Fruit fly (Drosophila melanogaster) whole organism, prepupa: ENCODE measurements around the gene CG7627.
A peak's percentile ranks its signal among the peaks of the same experiment; 100 is the strongest.

ENCODE experiments used
- CG10631 ChIP-seq: fragments of 200-800 bp; sonication (Bioruptor generic); optimal IDR thresholded peaks from 2 replicates; lab custom pipeline; 2016; ENCODE audit warnings: missing biosample characterization, missing genetic modification characterization
- CG11294 ChIP-seq: fragments of 200-800 bp; sonication (Bioruptor generic); IDR thresholded peaks from 2 replicates; pipeline ENCODE4 v1.3.6; 2022; ENCODE audit warnings: missing biosample characterization, missing genetic modification characterization
- CG3032 ChIP-seq: fragments of 200-800 bp; optimal IDR thresholded peaks from 2 replicates; lab custom pipeline; 2019; ENCODE audit warnings: missing biosample characterization, mild to moderate bottlenecking, missing genetic modification characterization, moderate library complexity
- CG31627 ChIP-seq: fragments of 200-800 bp; sonication (Bioruptor generic); optimal IDR thresholded peaks from 3 replicates; lab custom pipeline; 2016; ENCODE audit warnings: missing biosample characterization, missing genetic modification characterization
- CG3919 ChIP-seq: fragments of 200-800 bp; sonication (Bioruptor generic); optimal IDR thresholded peaks from 3 replicates; lab custom pipeline; 2016; ENCODE audit warnings: missing biosample characterization, missing genetic modification characterization
- CG6163 ChIP-seq: fragments of 200-800 bp; sonication (Bioruptor generic); IDR thresholded peaks from 3 replicates; pipeline ENCODE4 v1.3.6; 2022; ENCODE audit warnings: missing biosample characterization, missing genetic modification characterization
- CG8119 ChIP-seq: fragments of 200-800 bp; sonication (Bioruptor generic); IDR thresholded peaks from 3 replicates; pipeline ENCODE4 v1.3.6; 2022; ENCODE audit warnings: missing biosample characterization, missing genetic modification characterization
- CG9139 ChIP-seq: fragments of 200-800 bp; sonication (Bioruptor generic); optimal IDR thresholded peaks from 3 replicates; lab custom pipeline; 2017; ENCODE audit warnings: missing biosample characterization, mild to moderate bottlenecking, missing genetic modification characterization
- Eip78C ChIP-seq: fragments of 200-800 bp; sonication (Bioruptor generic); peaks from one replicate; lab custom pipeline; 2016; ENCODE audit warnings: missing biosample characterization, missing genetic modification characterization
- Eip93F ChIP-seq: fragments of 200-800 bp; sonication (Bioruptor generic); optimal IDR thresholded peaks from 2 replicates; lab custom pipeline; 2016; ENCODE audit warnings: missing biosample characterization, mild to moderate bottlenecking, missing genetic modification characterization
- Ets21C ChIP-seq: fragments of 200-800 bp; sonication (Bioruptor generic); optimal IDR thresholded peaks from 3 replicates; lab custom pipeline; 2016; ENCODE audit warnings: missing biosample characterization, missing genetic modification characterization
- Ets96B ChIP-seq: fragments of 200-800 bp; optimal IDR thresholded peaks from 2 replicates; lab custom pipeline; 2019; ENCODE audit warnings: missing biosample characterization, mild to moderate bottlenecking, missing genetic modification characterization, moderate library complexity
- Hr39 ChIP-seq: fragments of 200-800 bp; sonication (Bioruptor generic); optimal IDR thresholded peaks from 2 replicates; lab custom pipeline; 2016; ENCODE audit warnings: missing biosample characterization, missing genetic modification characterization
- Met ChIP-seq: fragments of 200-800 bp; sonication (Bioruptor generic); optimal IDR thresholded peaks from 3 replicates; lab custom pipeline; 2016; ENCODE audit warnings: missing biosample characterization, missing genetic modification characterization
- OdsH ChIP-seq: fragments of 200-800 bp; sonication (Bioruptor generic); optimal IDR thresholded peaks from 3 replicates; lab custom pipeline; 2016; ENCODE audit warnings: missing biosample characterization, missing genetic modification characterization
- Sox14 ChIP-seq: fragments of 200-800 bp; sonication (Bioruptor generic); optimal IDR thresholded peaks from 3 replicates; lab custom pipeline; 2016; ENCODE audit warnings: missing biosample characterization, missing genetic modification characterization
- achi ChIP-seq: fragments of 200-800 bp; sonication (Bioruptor generic); optimal IDR thresholded peaks from 3 replicates; lab custom pipeline; 2016; ENCODE audit warnings: missing biosample characterization, missing genetic modification characterization
- acj6 ChIP-seq: fragments of 200-800 bp; sonication (Bioruptor generic); optimal IDR thresholded peaks from 3 replicates; lab custom pipeline; 2016; ENCODE audit warnings: missing biosample characterization, missing genetic modification characterization
- dac ChIP-seq: fragments of 200-800 bp; sonication (Bioruptor generic); optimal IDR thresholded peaks from 2 replicates; lab custom pipeline; 2017; ENCODE audit warnings: missing biosample characterization, mild to moderate bottlenecking, missing genetic modification characterization
- esn ChIP-seq: fragments of 200-800 bp; sonication (Bioruptor generic); optimal IDR thresholded peaks from 2 replicates; lab custom pipeline; 2016; ENCODE audit warnings: missing biosample characterization, mild to moderate bottlenecking, missing genetic modification characterization, moderate library complexity
- fd59A ChIP-seq: fragments of 200-800 bp; sonication (Bioruptor generic); optimal IDR thresholded peaks from 2 replicates; lab custom pipeline; 2017; ENCODE audit warnings: missing biosample characterization, mild to moderate bottlenecking, missing genetic modification characterization, missing genetic modification reagents
- fkh ChIP-seq: fragments of 200-800 bp; sonication (Bioruptor generic); optimal IDR thresholded peaks from 3 replicates; lab custom pipeline; 2017; ENCODE audit warnings: missing biosample characterization, mild to moderate bottlenecking, missing genetic modification characterization, moderate library complexity
- salr ChIP-seq, 2 experiments: fragments of 200-800 bp; sonication (Bioruptor generic); optimal IDR thresholded peaks; 3 replicates each; lab custom pipeline; 2016 to 2018; ENCODE audit warnings: missing biosample characterization in 2 of 2, missing genetic modification characterization in 2 of 2, mild to moderate bottlenecking in 1 of 2
- ss ChIP-seq, 2 experiments: fragments of 200-800 bp; sonication (Bioruptor generic); optimal IDR thresholded peaks; 2 replicates in 1 of 2; 3 replicates in 1 of 2; lab custom pipeline; 2017 to 2018; ENCODE audit warnings: mild to moderate bottlenecking in 2 of 2, missing biosample characterization in 2 of 2, missing genetic modification characterization in 2 of 2, moderate library complexity in 1 of 2
- svp ChIP-seq: fragments of 200-800 bp; sonication (Bioruptor generic); peaks from one replicate; lab custom pipeline; 2016; ENCODE audit warnings: missing biosample characterization, missing genetic modification characterization
- topi ChIP-seq: fragments of 200-800 bp; sonication (Bioruptor generic); optimal IDR thresholded peaks from 3 replicates; lab custom pipeline; 2016; ENCODE audit warnings: missing biosample characterization, missing genetic modification characterization
- vri ChIP-seq: fragments of 200-800 bp; sonication (Bioruptor generic); optimal IDR thresholded peaks from 3 replicates; lab custom pipeline; 2016; ENCODE audit warnings: missing biosample characterization, mild to moderate bottlenecking, missing genetic modification characterization

The CG7627 gene

dm6 chr2L:8350560-8351171, 11.6 kb downstream of the CG7627 start:
- peak; percentile 28 for TF ChIP-seq vri (GFP tag; lab: Kevin White, UChicago)
- peak; percentile 74 for TF ChIP-seq fkh (GFP tag; lab: Kevin White, UChicago)
- TF ChIP-seq Ets96B (tag; lab: Kevin White, UChicago), result no peak
- TF ChIP-seq topi (GFP tag; lab: Kevin White, UChicago), result no peak
- no peak for TF ChIP-seq fd59A (GFP tag; lab: Kevin White, UChicago)
- TF ChIP-seq CG9139 (GFP tag; lab: Kevin White, UChicago), result no peak

- TF ChIP-seq Eip78C (GFP tag; lab: Kevin White, UChicago) (peak; percentile 0), acj6 (no peak)
Measured at dm6 chr2L:8346260-8346659, 16.0 kb downstream of the CG7627 start, which contains the start of gene CG7778. CG7778 (plus strand) TSS chr2L:8346620.

- TF ChIP-seq dac (GFP tag; lab: Kevin White, UChicago) (no peak), vri (GFP tag; lab: Kevin White, UChicago) (peak; percentile 70), svp (GFP tag; lab: Kevin White, UChicago) (peak; percentile 84)
- TF ChIP-seq, all 60 proteins: peak for 2
Measured at dm6 chr2L:8344536-8344935, 17.7 kb downstream of the CG7627 start.

- TF ChIP-seq CG3032 (tag; lab: Kevin White, UChicago) (no peak), Hr39 (no peak), Eip93F (GFP tag; lab: Kevin White, UChicago) (no peak), fd59A (GFP tag; lab: Kevin White, UChicago) (no peak), fkh (GFP tag; lab: Kevin White, UChicago) (no peak), CG31627 (GFP tag; lab: Kevin White, UChicago) (no peak)
Measured at dm6 chr2L:8342395-8342794, 19.9 kb downstream of the CG7627 start, which contains the start of gene CG14273. CG14273 (plus strand) TSS chr2L:8342695.

DNA sequence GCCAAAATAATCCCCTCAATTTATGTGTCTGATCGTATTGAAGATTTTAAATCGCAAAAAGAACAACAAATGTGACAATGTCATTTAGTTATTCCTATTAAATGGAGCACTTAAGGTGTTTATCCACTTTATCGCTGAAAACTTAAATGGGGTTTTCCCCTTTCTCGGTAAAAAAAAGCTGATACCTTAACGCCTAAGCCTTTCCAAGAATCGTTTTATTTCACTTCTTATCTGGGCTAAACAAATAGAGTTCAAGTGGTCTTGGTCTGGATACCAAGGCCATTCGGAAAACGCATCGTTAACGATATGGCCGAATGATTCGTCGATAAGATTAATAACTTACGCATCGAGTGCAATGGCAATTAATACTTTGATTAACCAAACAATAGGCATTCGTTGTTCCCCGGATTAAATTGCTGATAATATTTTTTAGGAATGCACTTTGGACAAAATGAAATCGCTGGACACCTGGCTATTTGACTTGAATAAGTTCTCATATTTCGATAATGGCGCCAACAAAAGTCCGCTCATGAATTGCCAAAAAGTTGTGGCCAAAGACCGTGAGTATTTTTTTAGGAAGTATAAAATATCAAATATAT, 22.4 kb downstream of the CG7627 start:
- TF ChIP-seq dac (GFP tag; lab: Kevin White, UChicago), result no peak
- TF ChIP-seq Ets21C (GFP tag; lab: Kevin White, UChicago), result no peak

DNA sequence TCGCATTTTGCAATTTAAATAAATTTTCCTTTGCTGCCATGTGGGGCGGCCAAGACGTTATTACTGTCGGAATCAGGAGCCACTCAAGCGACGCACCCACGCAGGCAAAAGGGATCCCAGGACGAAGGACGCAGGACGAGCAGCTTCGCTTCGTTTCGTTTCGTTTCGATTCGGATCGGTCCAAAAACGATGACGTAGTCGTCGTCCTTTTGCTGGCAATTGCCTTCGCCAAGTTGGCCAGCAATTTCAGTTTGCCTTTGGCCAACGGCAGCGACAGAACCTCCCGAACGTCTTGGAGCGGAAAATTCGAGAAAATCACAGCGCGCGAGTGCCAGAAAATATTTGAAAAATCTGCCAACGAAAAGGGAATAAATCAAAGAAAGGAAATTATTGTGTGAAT, 24.2 kb downstream of the CG7627 start, which contains the start of gene witty:
Gene witty, plus strand, starts transcription at position 249 of the 400 bp plus-strand sequence.
- TF ChIP-seq salr (GFP tag; optimal IDR thresholded peaks at IDR 0.05; lab: Kevin White, UChicago), result no peak
- no peak for TF ChIP-seq esn (GFP tag; lab: Kevin White, UChicago)
- TF ChIP-seq Sox14 (GFP tag; lab: Kevin White, UChicago), result no peak

- TF ChIP-seq OdsH (GFP tag; lab: Kevin White, UChicago), result peak; percentile 15
- TF ChIP-seq CG3919 (GFP tag; lab: Kevin White, UChicago), result peak; percentile 6
- no peak for TF ChIP-seq ss (GFP tag; optimal IDR thresholded peaks at IDR 0.05; lab: Kevin White, UChicago)
- no peak for TF ChIP-seq CG8119
- TF ChIP-seq CG10631 (GFP tag; lab: Kevin White, UChicago), result no peak
- TF ChIP-seq achi (GFP tag; lab: Kevin White, UChicago), result peak; percentile 7
- TF ChIP-seq Met (GFP tag; lab: Kevin White, UChicago), result no peak
- TF ChIP-seq CG6163, result 0 out of 3 replicates have a peak, but pooled peaks have one; percentile 23
- TF ChIP-seq Eip78C (GFP tag; lab: Kevin White, UChicago), result peak; percentile 73
- TF ChIP-seq Hr39, result no peak
- no peak for TF ChIP-seq CG31627 (GFP tag; lab: Kevin White, UChicago)
- TF ChIP-seq Ets21C (GFP tag; lab: Kevin White, UChicago), result no peak
- TF ChIP-seq CG11294 (GFP tag; lab: Robert Waterston, UW), result no peak
Measured at dm6 chr2L:8334705-8335104, 27.6 kb downstream of the CG7627 start.
